Worm (Caenorhabditis elegans): ENCODE data around the gene cpg-1.

cpg-1 gene

DNA sequence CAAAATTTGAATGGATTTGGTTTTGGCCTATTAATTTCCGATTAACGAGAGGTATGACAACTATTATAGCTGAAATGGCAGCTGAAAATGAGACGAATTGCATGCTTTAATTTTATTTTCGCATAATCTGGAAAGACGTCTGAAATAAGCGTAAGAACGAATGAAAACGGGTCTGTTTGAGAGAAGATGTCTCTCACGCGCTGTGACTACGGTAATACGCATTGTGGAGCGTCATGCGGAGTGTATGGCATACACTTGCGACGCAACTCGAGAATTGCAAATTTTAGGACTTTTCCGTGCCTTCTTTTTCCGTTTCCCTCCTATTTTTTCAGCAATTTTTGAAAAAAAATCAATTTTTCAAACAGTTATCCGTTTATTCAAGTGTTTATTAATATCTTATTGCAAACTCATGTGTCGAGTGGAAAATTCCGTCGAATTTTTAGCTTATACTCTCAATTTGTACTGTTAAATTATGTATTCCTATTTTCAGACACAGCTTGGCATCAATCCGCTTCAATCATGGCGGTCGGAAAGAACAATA, 13.7 kb upstream of the cpg-1 start, which contains the start of gene rps-1 (continued):
- TF ChIP-seq mdt-29 (GFP tag; IDR thresholded peaks at IDR 0.05) (peak; percentile 93), ceh-28 (tag; optimal IDR thresholded peaks at IDR 0.05) (peak; percentile 44), ztf-7 (tag; optimal IDR thresholded peaks at IDR 0.05) (peak; percentile 94), daf-12 (tag; optimal IDR thresholded peaks at IDR 0.05) (no peak), egl-43 (GFP tag; IDR thresholded peaks at IDR 0.05) (peak; percentile 95), nhr-25 (tag; optimal IDR thresholded peaks at IDR 0.05; ENCODE audit: borderline replicate concordance, insufficient read depth) (peak; percentile 95), cey-2 (tag; optimal IDR thresholded peaks at IDR 0.05; ENCODE audit: borderline replicate concordance, insufficient read depth) (no peak), pqm-1 (tag; optimal IDR thresholded peaks at IDR 0.05) (peak; percentile 76)

DNA sequence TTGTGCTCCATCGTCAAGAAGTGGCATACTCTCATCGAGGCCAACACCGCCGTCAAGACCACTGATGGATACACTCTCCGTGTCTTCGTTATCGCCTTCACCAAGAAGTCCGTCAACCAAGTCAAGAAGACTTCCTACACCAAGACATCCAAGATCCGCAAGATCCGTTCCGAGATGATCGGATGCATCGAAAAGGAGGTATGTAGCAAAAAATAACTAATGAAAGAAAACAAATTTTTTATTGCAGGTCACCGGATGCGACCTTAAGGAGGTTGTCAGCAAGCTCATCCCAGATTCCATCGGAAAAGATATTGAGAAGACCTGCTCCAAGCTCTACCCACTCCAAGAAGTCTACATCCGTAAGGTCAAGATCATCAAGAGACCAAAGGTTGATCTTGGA, 12.8 kb upstream of the cpg-1 start:
- no peak for TF ChIP-seq R02D3.7 (tag; optimal IDR thresholded peaks at IDR 0.05)
- TF ChIP-seq unc-62 (GFP tag; optimal IDR thresholded peaks at IDR 0.05 in 1 of 2): peak in 1 of 2 experiments; percentile 95
- no peak for TF ChIP-seq unc-62 (tag; optimal IDR thresholded peaks at IDR 0.05)
- TF ChIP-seq dmd-8 (GFP tag; IDR thresholded peaks at IDR 0.05): 0 out of 2 replicates have a peak, but pooled peaks have one; percentile 27

DNA sequence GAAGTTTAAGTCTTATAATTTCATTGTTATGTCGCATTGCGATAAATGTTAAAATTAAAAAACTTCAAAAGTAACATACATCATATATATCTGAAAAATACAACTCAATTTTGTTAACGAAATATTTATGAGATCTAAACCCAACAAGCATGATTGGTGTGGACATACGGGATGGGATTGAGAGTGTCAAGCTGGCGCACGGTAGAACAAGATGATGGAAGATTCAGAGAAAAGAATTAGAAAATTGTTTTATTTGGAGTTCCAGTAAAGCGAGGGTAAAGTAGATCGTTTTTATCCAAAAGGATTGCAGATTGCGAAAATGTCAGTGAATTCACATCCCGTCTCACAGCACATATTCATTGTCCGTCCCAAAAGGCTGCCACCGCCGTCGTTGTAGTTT, 12.4 kb upstream of the cpg-1 start:
- TF ChIP-seq nhr-77 (tag; optimal IDR thresholded peaks at IDR 0.05): no peak
- peak; percentile 57 for TF ChIP-seq lin-38 (GFP tag; IDR thresholded peaks at IDR 0.05)
- TF ChIP-seq madf-5 (GFP tag; IDR thresholded peaks at IDR 0.05): 0 out of 4 replicates have a peak, but pooled peaks of 1 of the 2 experiments have one; percentile 21
- no peak for TF ChIP-seq T20F7.1 (GFP tag; optimal IDR thresholded peaks at IDR 0.05)
- 0 out of 2 replicates have a peak, but pooled peaks have one; percentile 33 for TF ChIP-seq tra-1 (GFP tag; IDR thresholded peaks at IDR 0.05)
- TF ChIP-seq pha-4 (GFP tag; IDR thresholded peaks at IDR 0.05): 0 out of 2 replicates have a peak, but pooled peaks have one; percentile 32
- no peak for TF ChIP-seq pha-4 (tag; optimal IDR thresholded peaks at IDR 0.05)
- TF ChIP-seq F49E8.2 (tag; optimal IDR thresholded peaks at IDR 0.05; ENCODE audit: borderline replicate concordance): peak; percentile 71
- peak; percentile 53; the same call in 1 of the 2 replicates for TF ChIP-seq Y48G9A.11 (GFP tag; IDR thresholded peaks at IDR 0.05)
- peak; percentile 7 for TF ChIP-seq unc-130 (GFP tag; optimal IDR thresholded peaks at IDR 0.05)
- TF ChIP-seq snpc-1.2 (GFP tag; IDR thresholded peaks at IDR 0.05): peak; percentile 49; the same call in 1 of the 2 replicates

DNA sequence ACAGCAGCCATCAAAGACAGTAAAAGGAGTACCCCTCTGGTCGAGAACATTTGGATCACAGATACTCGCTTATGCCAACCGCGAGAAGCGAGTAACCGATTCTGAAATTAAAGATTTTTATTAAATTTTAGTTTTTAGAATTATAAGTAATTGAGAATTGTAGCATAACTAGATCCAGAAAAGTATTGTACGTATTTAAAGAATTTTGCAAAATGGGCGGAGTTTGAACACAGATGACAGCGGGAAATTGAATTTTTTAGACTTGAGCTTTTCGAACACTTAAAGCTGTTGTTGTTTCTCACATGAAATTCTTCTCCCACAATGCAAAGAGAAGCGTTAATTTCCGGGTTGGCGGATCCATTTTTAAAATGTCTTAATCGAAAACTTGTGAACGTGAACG, 11.7 kb upstream of the cpg-1 start, which contains the start of gene ins-17:
Gene ins-17 (minus strand): TSS at position 101 of the 400 bp plus-strand sequence.
- TF ChIP-seq lin-15B (tag; optimal IDR thresholded peaks at IDR 0.05) (no peak), nhr-48 (tag; optimal IDR thresholded peaks at IDR 0.05) (no peak), T20F7.1 (GFP tag; optimal IDR thresholded peaks at IDR 0.05) (no peak), dpl-1 (GFP tag; optimal IDR thresholded peaks at IDR 0.05) (no peak), nhr-237 (tag; optimal IDR thresholded peaks at IDR 0.05) (no peak), rbr-2 (tag; optimal IDR thresholded peaks at IDR 0.05) (no peak), fos-1 (tag; optimal IDR thresholded peaks at IDR 0.05) (no peak), lin-1 (GFP tag; IDR thresholded peaks at IDR 0.05) (no peak), zip-11 (GFP tag; IDR thresholded peaks at IDR 0.05) (no peak), php-3 (GFP tag; IDR thresholded peaks at IDR 0.05) (no peak), aha-1 (tag) (no peak), nhr-6 (tag; optimal IDR thresholded peaks at IDR 0.05) (no peak), hlh-30 (tag; optimal IDR thresholded peaks at IDR 0.05; ENCODE audit: insufficient read depth) (no peak), F37D6.2 (tag; optimal IDR thresholded peaks at IDR 0.05) (no peak), F26F4.8 (GFP tag; conservative IDR thresholded peaks at IDR 0.05) (no peak)

Measured in whole organism, L4 larva.